Worm (Caenorhabditis elegans) whole organism, mixed stage, embryonic: Measurements from ENCODE around the gene bgnt-1.5.

Experiments
- M03D4.4 ChIP-seq: sonication (generic microtip); optimal IDR thresholded peaks from 2 replicates; lab custom pipeline; 2017; ENCODE audit warnings: mild to moderate bottlenecking, missing genetic modification characterization, missing compliant biosample characterization
- blmp-1 ChIP-seq: fragments of 150-350 bp; optimal IDR thresholded peaks from 2 replicates; lab custom pipeline; 2014; ENCODE audit warnings: missing biosample characterization, missing genetic modification characterization
- ceh-39 ChIP-seq: fragments of 150-350 bp; optimal IDR thresholded peaks from 2 replicates; lab custom pipeline; 2014; ENCODE audit warnings: missing biosample characterization, missing genetic modification characterization
- ceh-43 ChIP-seq: fragments of 200-800 bp; sonication (Bioruptor generic); optimal IDR thresholded peaks from 2 replicates; lab custom pipeline; 2018; ENCODE audit warnings: mild to moderate bottlenecking, missing genetic modification characterization, moderate library complexity, missing compliant biosample characterization
- ceh-83 ChIP-seq: fragments of 200-800 bp; sonication (Bioruptor generic); optimal IDR thresholded peaks from 2 replicates; lab custom pipeline; 2018; ENCODE audit warnings: mild to moderate bottlenecking, missing genetic modification characterization, missing compliant biosample characterization
- ces-1 ChIP-seq: fragments of 150-350 bp; optimal IDR thresholded peaks from 2 replicates; lab custom pipeline; 2014; ENCODE audit warnings: missing biosample characterization, missing genetic modification reagents, missing genetic modification characterization
- cnd-1 ChIP-seq: fragments of 200-800 bp; sonication (Bioruptor generic); optimal IDR thresholded peaks from 2 replicates; lab custom pipeline; 2018; ENCODE audit warnings: mild to moderate bottlenecking, missing genetic modification characterization, missing compliant biosample characterization
- drap-1 ChIP-seq: fragments of 200-800 bp; sonication (Bioruptor generic); optimal IDR thresholded peaks from 3 replicates; lab custom pipeline; 2018; ENCODE audit warnings: mild to moderate bottlenecking, missing genetic modification characterization, missing compliant biosample characterization
- elt-1 ChIP-seq: sonication (generic microtip); optimal IDR thresholded peaks from 2 replicates; lab custom pipeline; 2017; ENCODE audit warnings: missing genetic modification characterization, mild to moderate bottlenecking, missing compliant biosample characterization, antibody characterized with exemption, moderate library complexity, borderline replicate concordance; ENCODE audit not compliant: insufficient read depth
- elt-3 ChIP-seq: fragments of 150-350 bp; optimal IDR thresholded peaks from 2 replicates; lab custom pipeline; 2014; ENCODE audit warnings: missing biosample characterization, missing genetic modification characterization
- flh-1 ChIP-seq: fragments of 200-800 bp; sonication (Bioruptor generic); optimal IDR thresholded peaks from 2 replicates; lab custom pipeline; 2018; ENCODE audit warnings: mild to moderate bottlenecking, missing genetic modification characterization, moderate library complexity, missing compliant biosample characterization
- ham-2 ChIP-seq: fragments of 200-800 bp; sonication (Bioruptor generic); optimal IDR thresholded peaks from 2 replicates; lab custom pipeline; 2018; ENCODE audit warnings: mild to moderate bottlenecking, missing genetic modification characterization, missing compliant biosample characterization
- hlh-1 ChIP-seq: fragments of 150-350 bp; optimal IDR thresholded peaks from 2 replicates; lab custom pipeline; 2014; ENCODE audit warnings: missing biosample characterization, missing genetic modification reagents, missing genetic modification characterization
- lin-13 ChIP-seq: fragments of 150-350 bp; optimal IDR thresholded peaks from 2 replicates; lab custom pipeline; 2014; ENCODE audit warnings: missing biosample characterization, missing genetic modification characterization
- lin-32 ChIP-seq: fragments of 200-800 bp; sonication (Bioruptor generic); optimal IDR thresholded peaks from 2 replicates; lab custom pipeline; 2018; ENCODE audit warnings: mild to moderate bottlenecking, missing genetic modification characterization, missing compliant biosample characterization
- lsy-2 ChIP-seq: fragments of 150-350 bp; optimal IDR thresholded peaks from 2 replicates; lab custom pipeline; 2014; ENCODE audit warnings: missing biosample characterization, missing genetic modification characterization
- mab-5 ChIP-seq: fragments of 150-350 bp; optimal IDR thresholded peaks from 2 replicates; lab custom pipeline; 2014; ENCODE audit warnings: missing biosample characterization, missing genetic modification characterization
- mep-1 ChIP-seq: fragments of 150-350 bp; optimal IDR thresholded peaks from 2 replicates; lab custom pipeline; 2017; ENCODE audit warnings: missing biosample characterization, missing genetic modification reagents, missing genetic modification characterization, inconsistent platforms
- nhr-12 ChIP-seq: fragments of 150-350 bp; optimal IDR thresholded peaks from 2 replicates; lab custom pipeline; 2014; ENCODE audit warnings: missing biosample characterization, missing genetic modification characterization
- nhr-2 ChIP-seq: fragments of 150-350 bp; optimal IDR thresholded peaks from 2 replicates; lab custom pipeline; 2014; ENCODE audit warnings: missing biosample characterization, missing genetic modification characterization
- nhr-28 ChIP-seq: fragments of 150-350 bp; optimal IDR thresholded peaks from 2 replicates; lab custom pipeline; 2014; ENCODE audit warnings: missing biosample characterization, missing genetic modification characterization
- nhr-76 ChIP-seq: sonication (generic microtip); optimal IDR thresholded peaks from 2 replicates; lab custom pipeline; 2017; ENCODE audit warnings: missing biosample characterization, missing genetic modification characterization
- sem-2 ChIP-seq: fragments of 200-800 bp; sonication (Bioruptor generic); optimal IDR thresholded peaks from 2 replicates; lab custom pipeline; 2018; ENCODE audit warnings: mild to moderate bottlenecking, missing genetic modification characterization, missing compliant biosample characterization
- sptf-1 ChIP-seq: sonication (generic microtip); optimal IDR thresholded peaks from 2 replicates; lab custom pipeline; 2017; ENCODE audit warnings: mild to moderate bottlenecking, missing genetic modification characterization, moderate library complexity, missing compliant biosample characterization
- tbx-8 ChIP-seq: fragments of 200-800 bp; sonication (Bioruptor generic); optimal IDR thresholded peaks from 2 replicates; lab custom pipeline; 2018; ENCODE audit warnings: mild to moderate bottlenecking, missing genetic modification characterization, moderate library complexity, missing compliant biosample characterization
- unc-39 ChIP-seq: fragments of 150-350 bp; optimal IDR thresholded peaks from 2 replicates; lab custom pipeline; 2014; ENCODE audit warnings: missing biosample characterization, missing genetic modification characterization
- unc-62 ChIP-seq: fragments of 150-350 bp; optimal IDR thresholded peaks from 2 replicates; lab custom pipeline; 2014; ENCODE audit warnings: missing biosample characterization, missing genetic modification reagents, missing genetic modification characterization
- zip-8 ChIP-seq: fragments of 150-350 bp; optimal IDR thresholded peaks from 2 replicates; lab custom pipeline; 2014; ENCODE audit warnings: missing biosample characterization, missing genetic modification characterization

bgnt-1.5 gene

ce11 chrX:13246668-13247358, 14.7 kb upstream of the bgnt-1.5 start:
- TF ChIP-seq lsy-2 (tag; lab: Kevin White, UChicago) (no peak), ces-1 (GFP tag; lab: Kevin White, UChicago) (peak; percentile 99)

- TF ChIP-seq ceh-83 (GFP tag; lab: Kevin White, UChicago) (no peak), nhr-76 (tag; lab: Kevin White, UChicago) (no peak), nhr-28 (tag; lab: Kevin White, UChicago) (no peak), lin-13 (tag; lab: Kevin White, UChicago) (no peak), lsy-2 (tag; lab: Kevin White, UChicago) (no peak), unc-62 (GFP tag; lab: Kevin White, UChicago) (no peak), flh-1 (GFP tag; lab: Kevin White, UChicago) (no peak), elt-3 (no peak), ceh-43 (no peak), mab-5 (tag; lab: Kevin White, UChicago) (no peak), sptf-1 (tag; lab: Kevin White, UChicago) (no peak), unc-39 (no peak), mep-1 (tag; lab: Kevin White, UChicago) (no peak), lin-32 (GFP tag; lab: Kevin White, UChicago) (no peak), zip-8 (tag; lab: Kevin White, UChicago) (no peak), ceh-39 (tag; lab: Kevin White, UChicago) (no peak), nhr-2 (tag; lab: Kevin White, UChicago) (no peak)
These were observed 12.9 kb upstream of the bgnt-1.5 start, which contains the start of gene hpl-1 for ce11 chrX:13245090-13245489. Gene hpl-1, plus strand, starts transcription at chrX:13245390.

ce11 chrX:13242231-13242630, 10.1 kb upstream of the bgnt-1.5 start, which contains the start of gene K08H2.5:
Gene K08H2.5, minus strand, starts transcription at chrX:13242331.
- no peak for TF ChIP-seq zip-8 (tag; lab: Kevin White, UChicago)
- no peak for TF ChIP-seq nhr-12 (tag; lab: Kevin White, UChicago)
- TF ChIP-seq drap-1 (GFP tag; lab: Kevin White, UChicago): no peak
- no peak for TF ChIP-seq cnd-1 (tag; lab: Kevin White, UChicago)
- no peak for TF ChIP-seq ceh-83 (GFP tag; lab: Kevin White, UChicago)
- TF ChIP-seq mep-1 (tag; lab: Kevin White, UChicago): no peak
- TF ChIP-seq elt-3: no peak
- no peak for TF ChIP-seq blmp-1 (tag; lab: Kevin White, UChicago)

- TF ChIP-seq elt-3 (no peak), zip-8 (tag; lab: Kevin White, UChicago) (no peak), hlh-1 (tag; lab: Kevin White, UChicago) (peak; percentile 33), ceh-39 (tag; lab: Kevin White, UChicago) (peak; percentile 21)
These were observed 6.0 kb upstream of the bgnt-1.5 start, which contains the start of gene K08H2.4 for ce11 chrX:13238197-13238596. Gene K08H2.4, plus strand, starts transcription at chrX:13238497.

DNA sequence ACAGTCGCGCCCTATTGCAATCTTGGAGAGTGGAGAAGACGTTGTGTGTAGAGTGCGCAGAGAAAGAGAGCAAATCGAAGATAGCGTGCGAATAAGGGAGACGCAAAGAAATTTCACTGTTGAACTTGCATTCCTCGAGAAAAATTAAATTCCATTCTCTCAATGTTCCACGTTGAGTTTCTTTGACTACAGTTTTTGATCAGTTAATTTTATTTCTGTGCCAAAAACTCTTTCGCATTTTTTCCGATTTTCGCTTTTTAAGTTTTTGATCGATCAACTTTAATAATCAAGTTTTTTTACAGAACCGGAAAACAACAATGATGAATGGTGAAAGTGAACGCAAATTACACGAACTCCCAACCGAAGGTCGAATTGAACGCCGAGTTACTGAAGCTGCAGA, 4.9 kb upstream of the bgnt-1.5 start, which contains the start of gene K08H2.3:
Gene K08H2.3 (plus strand): TSS at position 301 of the 400 bp plus-strand sequence.
- TF ChIP-seq sem-2 (GFP tag; lab: Kevin White, UChicago) (no peak), mab-5 (tag; lab: Kevin White, UChicago) (no peak), mep-1 (tag; lab: Kevin White, UChicago) (no peak), sptf-1 (tag; lab: Kevin White, UChicago) (no peak), lsy-2 (tag; lab: Kevin White, UChicago) (no peak), M03D4.4 (tag; lab: Kevin White, UChicago) (no peak), ham-2 (GFP tag; lab: Kevin White, UChicago) (no peak), unc-62 (GFP tag; lab: Kevin White, UChicago) (no peak), elt-1 (tag; lab: Kevin White, UChicago) (no peak), nhr-12 (tag; lab: Kevin White, UChicago) (no peak), lin-32 (GFP tag; lab: Kevin White, UChicago) (no peak), tbx-8 (GFP tag; lab: Kevin White, UChicago) (no peak), cnd-1 (tag; lab: Kevin White, UChicago) (no peak), ceh-39 (tag; lab: Kevin White, UChicago) (no peak)
- TF ChIP-seq, all 35 proteins: peak for 0
